Fruit fly (Drosophila melanogaster) whole organism, prepupa: ENCODE results near the gene S6kII.
A peak's percentile ranks its signal among the peaks of the same experiment; 100 is the strongest.

Experiments used
- Blimp-1 ChIP-seq: fragments of 200-800 bp; sonication (Bioruptor generic); optimal IDR thresholded peaks from 3 replicates; lab custom pipeline; 2017; ENCODE audit warnings: missing biosample characterization, missing genetic modification characterization, mild to moderate bottlenecking, moderate library complexity, missing genetic modification reagents
- CG10669 ChIP-seq: fragments of 200-800 bp; sonication (Bioruptor generic); optimal IDR thresholded peaks from 3 replicates; lab custom pipeline; 2018; ENCODE audit warnings: missing biosample characterization, mild to moderate bottlenecking, missing genetic modification characterization, moderate library complexity
- CG11294 ChIP-seq: fragments of 200-800 bp; sonication (Bioruptor generic); IDR thresholded peaks from 2 replicates; pipeline ENCODE4 v1.3.6; 2022; ENCODE audit warnings: missing biosample characterization, missing genetic modification characterization
- CG11762 ChIP-seq: fragments of 200-800 bp; sonication (Bioruptor generic); optimal IDR thresholded peaks from 3 replicates; lab custom pipeline; 2016; ENCODE audit warnings: missing biosample characterization, missing genetic modification characterization; ENCODE audit not compliant: insufficient read depth
- CG11902 ChIP-seq: fragments of 200-800 bp; sonication (Bioruptor generic); optimal IDR thresholded peaks from 3 replicates; lab custom pipeline; 2016; ENCODE audit warnings: missing biosample characterization, missing genetic modification characterization
- CG16779 ChIP-seq: fragments of 200-800 bp; sonication (Bioruptor generic); optimal IDR thresholded peaks from 3 replicates; lab custom pipeline; 2017; ENCODE audit warnings: missing biosample characterization, mild to moderate bottlenecking, missing genetic modification characterization
- CG3032 ChIP-seq: fragments of 200-800 bp; optimal IDR thresholded peaks from 2 replicates; lab custom pipeline; 2019; ENCODE audit warnings: missing biosample characterization, mild to moderate bottlenecking, missing genetic modification characterization, moderate library complexity
- CG32006 ChIP-seq: fragments of 200-800 bp; sonication (Bioruptor generic); optimal IDR thresholded peaks from 3 replicates; lab custom pipeline; 2017; ENCODE audit warnings: missing biosample characterization, mild to moderate bottlenecking, missing genetic modification characterization
- CG34406 ChIP-seq: fragments of 200-800 bp; sonication (Bioruptor generic); optimal IDR thresholded peaks from 3 replicates; lab custom pipeline; 2016; ENCODE audit warnings: missing biosample characterization, missing genetic modification characterization
- CG4318 ChIP-seq: fragments of 200-800 bp; sonication (Bioruptor generic); optimal IDR thresholded peaks from 3 replicates; lab custom pipeline; 2017; ENCODE audit warnings: missing biosample characterization, mild to moderate bottlenecking, missing genetic modification characterization
- CG6163 ChIP-seq: fragments of 200-800 bp; sonication (Bioruptor generic); IDR thresholded peaks from 3 replicates; pipeline ENCODE4 v1.3.6; 2022; ENCODE audit warnings: missing biosample characterization, missing genetic modification characterization
- CG6276 ChIP-seq: fragments of 200-800 bp; sonication (Bioruptor generic); optimal IDR thresholded peaks from 2 replicates; lab custom pipeline; 2017; ENCODE audit warnings: missing biosample characterization, mild to moderate bottlenecking, missing genetic modification characterization
- CG6792 ChIP-seq: fragments of 200-800 bp; sonication (Bioruptor generic); optimal IDR thresholded peaks from 3 replicates; lab custom pipeline; 2016; ENCODE audit warnings: missing biosample characterization, missing genetic modification characterization
- CG6808 ChIP-seq: fragments of 200-800 bp; sonication (Bioruptor generic); optimal IDR thresholded peaks from 3 replicates; lab custom pipeline; 2017; ENCODE audit warnings: missing biosample characterization, missing genetic modification characterization, mild to moderate bottlenecking, moderate library complexity, missing genetic modification reagents
- CG8119 ChIP-seq: fragments of 200-800 bp; sonication (Bioruptor generic); IDR thresholded peaks from 3 replicates; pipeline ENCODE4 v1.3.6; 2022; ENCODE audit warnings: missing biosample characterization, missing genetic modification characterization
- CG8319 ChIP-seq: fragments of 200-800 bp; sonication (Bioruptor generic); optimal IDR thresholded peaks from 3 replicates; lab custom pipeline; 2016; ENCODE audit warnings: missing biosample characterization, missing genetic modification characterization
- CG8632 ChIP-seq: fragments of 200-800 bp; sonication (Bioruptor generic); optimal IDR thresholded peaks from 3 replicates; lab custom pipeline; 2016; ENCODE audit warnings: missing biosample characterization, missing genetic modification characterization
- CG9139 ChIP-seq: fragments of 200-800 bp; sonication (Bioruptor generic); optimal IDR thresholded peaks from 3 replicates; lab custom pipeline; 2017; ENCODE audit warnings: missing biosample characterization, mild to moderate bottlenecking, missing genetic modification characterization
- Eip75B ChIP-seq: fragments of 200-800 bp; sonication (Bioruptor generic); optimal IDR thresholded peaks from 3 replicates; lab custom pipeline; 2016; ENCODE audit warnings: missing biosample characterization, missing genetic modification characterization
- Ets21C ChIP-seq: fragments of 200-800 bp; sonication (Bioruptor generic); optimal IDR thresholded peaks from 3 replicates; lab custom pipeline; 2016; ENCODE audit warnings: missing biosample characterization, missing genetic modification characterization
- Ets96B ChIP-seq: fragments of 200-800 bp; optimal IDR thresholded peaks from 2 replicates; lab custom pipeline; 2019; ENCODE audit warnings: missing biosample characterization, mild to moderate bottlenecking, missing genetic modification characterization, moderate library complexity
- Gug ChIP-seq: fragments of 200-800 bp; sonication (Bioruptor generic); IDR thresholded peaks from 2 replicates; pipeline ENCODE4 v1.3.6; 2022; ENCODE audit warnings: missing biosample characterization, missing genetic modification characterization
- Hr39 ChIP-seq: fragments of 200-800 bp; sonication (Bioruptor generic); optimal IDR thresholded peaks from 2 replicates; lab custom pipeline; 2016; ENCODE audit warnings: missing biosample characterization, missing genetic modification characterization
- Hr4 ChIP-seq: fragments of 200-800 bp; sonication (Bioruptor generic); optimal IDR thresholded peaks from 3 replicates; lab custom pipeline; 2016; ENCODE audit warnings: missing biosample characterization, missing genetic modification characterization
- Met ChIP-seq: fragments of 200-800 bp; sonication (Bioruptor generic); optimal IDR thresholded peaks from 3 replicates; lab custom pipeline; 2016; ENCODE audit warnings: missing biosample characterization, missing genetic modification characterization
- Sox102F ChIP-seq: fragments of 200-800 bp; sonication (Bioruptor generic); optimal IDR thresholded peaks from 2 replicates; lab custom pipeline; 2016; ENCODE audit warnings: missing biosample characterization, mild to moderate bottlenecking, missing genetic modification characterization
- Sox14 ChIP-seq: fragments of 200-800 bp; sonication (Bioruptor generic); optimal IDR thresholded peaks from 3 replicates; lab custom pipeline; 2016; ENCODE audit warnings: missing biosample characterization, missing genetic modification characterization
- Sox15 ChIP-seq: fragments of 200-800 bp; sonication (Bioruptor generic); optimal IDR thresholded peaks from 3 replicates; lab custom pipeline; 2016; ENCODE audit warnings: missing biosample characterization, missing genetic modification characterization
- acj6 ChIP-seq: fragments of 200-800 bp; sonication (Bioruptor generic); optimal IDR thresholded peaks from 3 replicates; lab custom pipeline; 2016; ENCODE audit warnings: missing biosample characterization, missing genetic modification characterization
- cyc ChIP-seq: fragments of 200-800 bp; sonication (Bioruptor generic); optimal IDR thresholded peaks from 3 replicates; lab custom pipeline; 2016; ENCODE audit warnings: missing biosample characterization, missing genetic modification characterization
- dac ChIP-seq: fragments of 200-800 bp; sonication (Bioruptor generic); optimal IDR thresholded peaks from 2 replicates; lab custom pipeline; 2017; ENCODE audit warnings: missing biosample characterization, mild to moderate bottlenecking, missing genetic modification characterization
- dsx ChIP-seq: fragments of 200-800 bp; optimal IDR thresholded peaks from 3 replicates; lab custom pipeline; 2019; ENCODE audit warnings: missing biosample characterization, mild to moderate bottlenecking, missing genetic modification characterization, moderate library complexity; ENCODE audit not compliant: poor library complexity, severe bottlenecking
- eg ChIP-seq: fragments of 200-800 bp; sonication (Bioruptor generic); IDR thresholded peaks from 3 replicates; pipeline ENCODE4 v1.3.6; 2022; ENCODE audit warnings: missing biosample characterization, missing genetic modification characterization
- fd59A ChIP-seq: fragments of 200-800 bp; sonication (Bioruptor generic); optimal IDR thresholded peaks from 2 replicates; lab custom pipeline; 2017; ENCODE audit warnings: missing biosample characterization, mild to moderate bottlenecking, missing genetic modification characterization, missing genetic modification reagents
- fd85E ChIP-seq: fragments of 200-800 bp; sonication (Bioruptor generic); optimal IDR thresholded peaks from 3 replicates; lab custom pipeline; 2016; ENCODE audit warnings: missing biosample characterization, missing genetic modification characterization
- fkh ChIP-seq: fragments of 200-800 bp; sonication (Bioruptor generic); optimal IDR thresholded peaks from 3 replicates; lab custom pipeline; 2017; ENCODE audit warnings: missing biosample characterization, mild to moderate bottlenecking, missing genetic modification characterization, moderate library complexity
- net ChIP-seq: fragments of 200-800 bp; sonication (Bioruptor generic); optimal IDR thresholded peaks from 3 replicates; lab custom pipeline; 2016; ENCODE audit warnings: missing biosample characterization, missing genetic modification characterization
- spab ChIP-seq: fragments of 200-800 bp; sonication (Bioruptor generic); optimal IDR thresholded peaks from 2 replicates; lab custom pipeline; 2017; ENCODE audit warnings: missing biosample characterization, mild to moderate bottlenecking, missing genetic modification characterization, missing genetic modification reagents
- ss ChIP-seq, 2 experiments: fragments of 200-800 bp; sonication (Bioruptor generic); optimal IDR thresholded peaks; 2 replicates in 1 of 2; 3 replicates in 1 of 2; lab custom pipeline; 2017 to 2018; ENCODE audit warnings: mild to moderate bottlenecking in 2 of 2, missing biosample characterization in 2 of 2, missing genetic modification characterization in 2 of 2, moderate library complexity in 1 of 2
- svp ChIP-seq: fragments of 200-800 bp; sonication (Bioruptor generic); peaks from one replicate; lab custom pipeline; 2016; ENCODE audit warnings: missing biosample characterization, missing genetic modification characterization
- vri ChIP-seq: fragments of 200-800 bp; sonication (Bioruptor generic); optimal IDR thresholded peaks from 3 replicates; lab custom pipeline; 2016; ENCODE audit warnings: missing biosample characterization, mild to moderate bottlenecking, missing genetic modification characterization

The S6kII gene

DNA sequence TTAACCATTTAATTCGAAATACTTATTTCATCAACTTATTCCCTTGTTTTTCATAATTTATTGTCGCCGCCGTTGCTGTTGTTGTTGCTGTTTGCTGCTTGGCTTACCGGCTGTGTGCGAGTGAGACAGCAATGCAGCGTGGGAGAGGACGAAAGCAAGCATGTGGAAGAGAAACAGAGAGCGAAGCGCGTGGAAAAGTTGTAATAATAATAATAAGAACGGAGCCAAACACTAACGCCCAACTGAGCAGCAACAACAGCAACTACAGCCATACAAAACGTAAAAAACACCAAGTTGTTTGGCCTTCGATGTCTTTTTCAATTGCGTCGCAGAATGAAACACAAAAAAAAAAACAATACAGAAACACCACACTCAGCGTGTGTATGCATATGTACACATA is 48.6 kb upstream of the S6kII start:
- TF ChIP-seq CG4318 (no peak), Ets96B (tag; lab: Kevin White, UChicago) (no peak), Gug (GFP tag; lab: Robert Waterston, UW) (no peak), Hr4 (GFP tag; lab: Kevin White, UChicago) (no peak), CG10669 (GFP tag; lab: Kevin White, UChicago) (no peak), CG34406 (GFP tag; lab: Kevin White, UChicago) (no peak), CG6792 (GFP tag; lab: Kevin White, UChicago) (no peak), CG3032 (tag; lab: Kevin White, UChicago) (no peak), Sox15 (no peak), vri (GFP tag; lab: Kevin White, UChicago) (no peak), CG8319 (GFP tag; lab: Kevin White, UChicago) (no peak), CG6276 (GFP tag; lab: Kevin White, UChicago) (peak; percentile 23), CG8632 (GFP tag; lab: Kevin White, UChicago) (no peak), Blimp-1 (GFP tag; lab: Kevin White, UChicago) (no peak), fd85E (GFP tag; lab: Kevin White, UChicago) (no peak), dac (GFP tag; lab: Kevin White, UChicago) (no peak), Eip75B (GFP tag; lab: Kevin White, UChicago) (no peak), CG11902 (GFP tag; lab: Kevin White, UChicago) (no peak), Sox102F (GFP tag; lab: Kevin White, UChicago) (no peak), CG32006 (peak; percentile 9), CG8119 (GFP tag; lab: Robert Waterston, UW) (no peak), CG16779 (no peak), ss (GFP tag; optimal IDR thresholded peaks at IDR 0.05; lab: Kevin White, UChicago) (peak in 1 of 2 experiments; percentile 15), net (GFP tag; lab: Kevin White, UChicago) (no peak), svp (GFP tag; lab: Kevin White, UChicago) (no peak), Sox14 (no peak), acj6 (GFP tag; lab: Kevin White, UChicago) (no peak), eg (GFP tag; lab: Robert Waterston, UW) (peak; percentile 52; the same call in 1 of the 3 replicates), fd59A (GFP tag; lab: Kevin White, UChicago) (no peak), cyc (GFP tag; lab: Kevin White, UChicago) (no peak), CG11294 (GFP tag; lab: Robert Waterston, UW) (no peak), Hr39 (GFP tag; lab: Kevin White, UChicago) (no peak), spab (GFP tag; lab: Kevin White, UChicago) (no peak), dsx (GFP tag; lab: Kevin White, UChicago) (no peak), Met (no peak), CG6808 (GFP tag; lab: Kevin White, UChicago) (peak; percentile 51), CG11762 (GFP tag; lab: Kevin White, UChicago) (no peak), CG9139 (no peak), fkh (GFP tag; lab: Kevin White, UChicago) (peak; percentile 9), Ets21C (GFP tag; lab: Kevin White, UChicago) (no peak), CG6163 (GFP tag; lab: Robert Waterston, UW) (peak; percentile 45; the same call in 2 of the 3 replicates)
